Worm (Caenorhabditis elegans): ENCODE measurements around the gene srt-23.

- TF ChIP-seq elt-1 (tag; optimal IDR thresholded peaks at IDR 0.05) (no peak), fos-1 (tag; optimal IDR thresholded peaks at IDR 0.05) (no peak), skn-1 (tag; optimal IDR thresholded peaks at IDR 0.05) (no peak), mdl-1 (tag; optimal IDR thresholded peaks at IDR 0.05) (no peak), nhr-28 (tag; optimal IDR thresholded peaks at IDR 0.05) (no peak), nhr-77 (tag; optimal IDR thresholded peaks at IDR 0.05) (no peak), ztf-4 (tag; optimal IDR thresholded peaks at IDR 0.05) (no peak), unc-62 (GFP tag; optimal IDR thresholded peaks at IDR 0.05) (no peak), snpc-4 (tag; optimal IDR thresholded peaks at IDR 0.05) (no peak)
Measured at ce11 chrIV:715433-715832, 41.1 kb upstream of the srt-23 start.
